Worm (Caenorhabditis elegans) whole organism, late embryonic: Measurements from ENCODE around the gene K04E7.1.

Experiments used
- elt-2 ChIP-seq: sonication (generic microtip); optimal IDR thresholded peaks from 2 replicates; lab custom pipeline; 2016; ENCODE audit warnings: missing genetic modification reagents, missing genetic modification characterization, missing compliant biosample characterization
- fkh-10 ChIP-seq: fragments of 150-350 bp; optimal IDR thresholded peaks from 2 replicates; lab custom pipeline; 2014; ENCODE audit warnings: missing biosample characterization, missing genetic modification reagents, missing genetic modification characterization
- nhr-11 ChIP-seq: fragments of 150-350 bp; optimal IDR thresholded peaks from 2 replicates; lab custom pipeline; 2014; ENCODE audit warnings: missing biosample characterization, missing genetic modification characterization
- odd-2 ChIP-seq: sonication (generic microtip); optimal IDR thresholded peaks from 2 replicates; lab custom pipeline; 2017; ENCODE audit warnings: antibody characterized with exemption, mild to moderate bottlenecking, missing genetic modification characterization, missing compliant biosample characterization
- pag-3 ChIP-seq: sonication (generic microtip); optimal IDR thresholded peaks from 2 replicates; lab custom pipeline; 2016; ENCODE audit warnings: missing compliant biosample characterization, missing genetic modification characterization, borderline replicate concordance
- pha-4 ChIP-seq: fragments of 150-350 bp; optimal IDR thresholded peaks from 2 replicates; lab custom pipeline; 2018; ENCODE audit warnings: missing biosample characterization, missing genetic modification reagents, missing genetic modification characterization

- no peak for TF ChIP-seq fkh-10 (GFP tag; lab: Kevin White, UChicago)
- no peak for TF ChIP-seq pag-3 (tag; lab: Kevin White, UChicago)
- TF ChIP-seq pha-4 (tag; lab: Kevin White, UChicago) = no peak
- TF ChIP-seq nhr-11 (tag; lab: Kevin White, UChicago) = no peak
- no peak for TF ChIP-seq elt-2 (tag; lab: Kevin White, UChicago)
- no peak for TF ChIP-seq odd-2
Measured at ce11 chrX:6430510-6430909, 31.3 kb upstream of the K04E7.1 start, which contains the start of gene ctsa-2.
